Worm (Caenorhabditis elegans): ENCODE results near the gene gtf-2H3.

- TF ChIP-seq egl-27 (tag; optimal IDR thresholded peaks at IDR 0.05) (no peak), mxl-2 (GFP tag; conservative IDR thresholded peaks at IDR 0.05) (no peak), Y48G9A.11 (GFP tag; IDR thresholded peaks at IDR 0.05) (no peak)
These were observed 30.8 kb upstream of the gtf-2H3 start for ce11 chrIII:10150710-10151109.
